Fruit fly (Drosophila melanogaster): ENCODE data around the gene cic.

The cic gene

dm6 chr3R:20282103-20282502 lies 29.5 kb downstream of the cic start (continued):
- TF ChIP-seq Hr38 (GFP tag; optimal IDR thresholded peaks at IDR 0.05) = no peak
- TF ChIP-seq svp (GFP tag) = peak; percentile 73
- TF ChIP-seq vri (GFP tag; optimal IDR thresholded peaks at IDR 0.05) = no peak
- peak; percentile 28 for TF ChIP-seq CG6808 (GFP tag; optimal IDR thresholded peaks at IDR 0.05)
- peak; percentile 24 for TF ChIP-seq CG10669 (GFP tag; optimal IDR thresholded peaks at IDR 0.05)

DNA sequence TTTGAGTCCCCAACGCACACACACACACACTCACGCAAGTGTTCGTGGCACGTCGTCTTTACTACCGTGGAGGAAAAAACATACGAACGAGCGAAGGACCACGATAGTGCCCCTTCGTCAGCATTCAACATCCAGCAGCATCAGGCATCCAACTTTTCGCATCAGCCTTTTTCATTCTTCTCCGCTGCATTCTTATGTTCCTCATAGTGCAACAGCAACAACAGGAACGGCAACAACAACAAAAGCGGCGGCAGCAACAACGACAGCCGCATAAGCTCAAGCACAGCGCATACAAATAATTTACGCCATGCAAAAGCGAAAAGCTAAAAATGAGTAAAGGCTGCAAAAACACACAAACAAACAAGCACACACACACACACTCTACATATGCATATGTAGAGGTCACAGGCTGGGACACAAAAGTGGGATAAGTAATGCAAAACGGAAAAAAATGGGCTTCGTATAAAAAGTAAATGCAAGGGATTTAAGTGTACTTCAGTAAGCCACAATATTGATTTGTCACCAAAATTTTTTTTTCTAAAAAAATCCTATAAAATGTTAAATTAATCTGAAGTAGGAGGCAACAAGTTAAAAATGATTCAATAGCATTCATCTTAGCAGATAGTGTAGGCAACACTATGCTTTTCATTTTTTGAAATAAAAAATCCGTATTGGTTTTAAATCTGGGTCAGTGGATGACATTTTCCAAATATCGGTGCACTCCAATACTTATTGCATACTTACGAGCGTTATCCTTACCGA lies 30.4 kb downstream of the cic start:
- TF ChIP-seq eg (GFP tag; IDR thresholded peaks at IDR 0.05) (peak; percentile 58; the same call in 2 of the 3 replicates), CG11762 (GFP tag; optimal IDR thresholded peaks at IDR 0.05; ENCODE audit: insufficient read depth) (peak; percentile 32), CG11294 (GFP tag; IDR thresholded peaks at IDR 0.05) (no peak; the same call in 1 of the 2 replicates), lz (GFP tag; optimal IDR thresholded peaks at IDR 0.05) (peak; percentile 63), fd59A (GFP tag; optimal IDR thresholded peaks at IDR 0.05) (peak; percentile 60), Hr38 (GFP tag; optimal IDR thresholded peaks at IDR 0.05) (no peak), CG16779 (tag; optimal IDR thresholded peaks at IDR 0.05) (no peak), Eip93F (GFP tag; optimal IDR thresholded peaks at IDR 0.05) (no peak), CG11902 (GFP tag; optimal IDR thresholded peaks at IDR 0.05) (no peak), acj6 (GFP tag; optimal IDR thresholded peaks at IDR 0.05) (peak; percentile 65), CG6163 (GFP tag; IDR thresholded peaks at IDR 0.05) (no peak), Sox15 (GFP tag; optimal IDR thresholded peaks at IDR 0.05) (peak; percentile 45), CG6792 (GFP tag; optimal IDR thresholded peaks at IDR 0.05) (peak; percentile 12), salr (GFP tag; optimal IDR thresholded peaks at IDR 0.05) (peak; percentile 5 to 88), CG8632 (GFP tag; optimal IDR thresholded peaks at IDR 0.05) (peak; percentile 43), CG7368 (GFP tag; optimal IDR thresholded peaks at IDR 0.05) (no peak), CG3919 (GFP tag; optimal IDR thresholded peaks at IDR 0.05) (peak; percentile 42), dsx (GFP tag; optimal IDR thresholded peaks at IDR 0.05; ENCODE audit: poor library complexity, severe bottlenecking) (peak; percentile 36), fkh (GFP tag; optimal IDR thresholded peaks at IDR 0.05) (no peak), Lpt (GFP tag; optimal IDR thresholded peaks at IDR 0.05) (no peak), CG34406 (GFP tag; optimal IDR thresholded peaks at IDR 0.05) (peak; percentile 51), CG10669 (GFP tag; optimal IDR thresholded peaks at IDR 0.05) (peak; percentile 27), Ets21C (GFP tag; optimal IDR thresholded peaks at IDR 0.05) (peak; percentile 15), Blimp-1 (GFP tag; optimal IDR thresholded peaks at IDR 0.05) (no peak), Hr39 (GFP tag; optimal IDR thresholded peaks at IDR 0.05) (peak; percentile 62), ss (GFP tag; optimal IDR thresholded peaks at IDR 0.05) (peak in 1 of 2 experiments; percentile 41), Sox102F (GFP tag; optimal IDR thresholded peaks at IDR 0.05) (no peak), Sox14 (GFP tag; optimal IDR thresholded peaks at IDR 0.05) (peak; percentile 54), CG1621 (tag; optimal IDR thresholded peaks at IDR 0.05) (no peak), Eip75B (GFP tag; optimal IDR thresholded peaks at IDR 0.05) (peak; percentile 69), CG6854 (GFP tag; optimal IDR thresholded peaks at IDR 0.05) (no peak), Gug (GFP tag; IDR thresholded peaks at IDR 0.05) (no peak), CG32006 (GFP tag; optimal IDR thresholded peaks at IDR 0.05) (peak; percentile 84), cyc (GFP tag; optimal IDR thresholded peaks at IDR 0.05) (peak; percentile 58), pdm3 (GFP tag; optimal IDR thresholded peaks at IDR 0.05) (peak; percentile 72), dac (GFP tag; optimal IDR thresholded peaks at IDR 0.05) (peak; percentile 15), CG9139 (GFP tag; optimal IDR thresholded peaks at IDR 0.05) (no peak), CG31627 (GFP tag; optimal IDR thresholded peaks at IDR 0.05) (peak; percentile 69), CG15336 (GFP tag; IDR thresholded peaks at IDR 0.05) (no peak; the same call in 1 of the 2 replicates), CG8119 (GFP tag; IDR thresholded peaks at IDR 0.05) (no peak), Smox (GFP tag; optimal IDR thresholded peaks at IDR 0.05) (peak; percentile 70), spab (GFP tag; optimal IDR thresholded peaks at IDR 0.05) (peak; percentile 42), CG6276 (GFP tag; optimal IDR thresholded peaks at IDR 0.05) (peak; percentile 43), Met (GFP tag; optimal IDR thresholded peaks at IDR 0.05) (peak; percentile 66), CG8319 (GFP tag; optimal IDR thresholded peaks at IDR 0.05) (peak; percentile 8)
